Worm (Caenorhabditis elegans) whole organism, midembryonic: ENCODE data around the gene col-120.

Experiments used
- T22C8.4 ChIP-seq: fragments of 200-800 bp; sonication (Bioruptor generic); IDR thresholded peaks from 2 replicates; pipeline ENCODE4 v1.3.6; 2022; ENCODE audit warnings: missing genetic modification characterization, missing compliant biosample characterization
- cog-1 ChIP-seq: sonication (generic microtip); optimal IDR thresholded peaks from 2 replicates; lab custom pipeline; 2016; ENCODE audit warnings: missing genetic modification characterization, missing compliant biosample characterization
- flt-1 ChIP-seq: fragments of 200-800 bp; sonication (Bioruptor generic); IDR thresholded peaks from 2 replicates; pipeline ENCODE4 v1.3.6; 2022; ENCODE audit warnings: missing genetic modification characterization, missing compliant biosample characterization
- klf-2 ChIP-seq: fragments of 200-800 bp; sonication (Bioruptor generic); conservative IDR thresholded peaks from 2 replicates; pipeline ENCODE4 v1.3.6; 2022; ENCODE audit warnings: missing genetic modification reagents, missing genetic modification characterization, missing compliant biosample characterization
- med-1 ChIP-seq: sonication (generic microtip); optimal IDR thresholded peaks from 2 replicates; lab custom pipeline; 2017; ENCODE audit warnings: missing genetic modification characterization, mild to moderate bottlenecking, missing compliant biosample characterization, antibody characterized with exemption, missing genetic modification reagents; ENCODE audit not compliant: insufficient read depth
- ref-1 ChIP-seq: fragments of 200-800 bp; sonication (Bioruptor generic); conservative IDR thresholded peaks from 2 replicates; pipeline ENCODE4 v1.3.6; 2022; ENCODE audit warnings: missing genetic modification reagents, missing genetic modification characterization, missing compliant biosample characterization
- tab-1 ChIP-seq: fragments of 200-800 bp; sonication (Bioruptor generic); IDR thresholded peaks from 2 replicates; pipeline ENCODE4 v1.3.6; 2022; ENCODE audit warnings: missing genetic modification characterization, missing compliant biosample characterization
- ztf-23 ChIP-seq: fragments of 200-800 bp; sonication (Bioruptor generic); IDR thresholded peaks from 2 replicates; pipeline ENCODE4 v1.3.6; 2022; ENCODE audit warnings: missing genetic modification reagents, missing genetic modification characterization, missing compliant biosample characterization
- ztf-29 ChIP-seq: fragments of 200-800 bp; sonication (Bioruptor generic); IDR thresholded peaks from 2 replicates; pipeline ENCODE4 v1.3.6; 2022; ENCODE audit warnings: missing genetic modification reagents, missing genetic modification characterization, missing compliant biosample characterization

The col-120 gene

ce11 chrIV:9274008-9274529 lies 12.5 kb upstream of the col-120 start, which contains the start of gene nmy-3:
TSS of gene nmy-3 (plus strand) at chrIV:9274479.
- TF ChIP-seq med-1 (no peak), ztf-29 (no peak), T22C8.4 (GFP tag; lab: Robert Waterston, UW) (no peak), klf-2 (GFP tag; lab: Robert Waterston, UW) (no peak), flt-1 (GFP tag; lab: Robert Waterston, UW) (no peak), ztf-23 (no peak)

- TF ChIP-seq T22C8.4 (GFP tag; lab: Robert Waterston, UW) = no peak
- TF ChIP-seq med-1 = no peak
- TF ChIP-seq cog-1 = no peak
- TF ChIP-seq ztf-29 = no peak
- TF ChIP-seq flt-1 (GFP tag; lab: Robert Waterston, UW) = no peak
- TF ChIP-seq klf-2 (GFP tag; lab: Robert Waterston, UW) = no peak
- TF ChIP-seq tab-1 = no peak
- no peak for TF ChIP-seq ref-1 (GFP tag; lab: Robert Waterston, UW)
- no peak for TF ChIP-seq ztf-23
These were observed 8.2 kb upstream of the col-120 start, which contains the start of gene flh-3 for ce11 chrIV:9269796-9270195. TSS of gene flh-3 (plus strand) at chrIV:9270096.

ce11 chrIV:9268916-9269315 lies 7.3 kb upstream of the col-120 start:
- TF ChIP-seq klf-2 (GFP tag; lab: Robert Waterston, UW) (no peak), med-1 (no peak), ztf-29 (no peak), flt-1 (GFP tag; lab: Robert Waterston, UW) (peak; percentile 66; the same call in 1 of the 2 replicates), T22C8.4 (GFP tag; lab: Robert Waterston, UW) (no peak), ref-1 (GFP tag; lab: Robert Waterston, UW) (no peak), tab-1 (peak; percentile 68; the same call in 1 of the 2 replicates), cog-1 (no peak), ztf-23 (no peak)

ce11 chrIV:9267581-9267980 lies 6.0 kb upstream of the col-120 start:
- TF ChIP-seq tab-1 (no peak), flt-1 (GFP tag; lab: Robert Waterston, UW) (no peak), ztf-29 (no peak), cog-1 (no peak), klf-2 (GFP tag; lab: Robert Waterston, UW) (no peak), ref-1 (GFP tag; lab: Robert Waterston, UW) (no peak)

- TF ChIP-seq klf-2 (GFP tag; lab: Robert Waterston, UW) = no peak
- TF ChIP-seq ref-1 (GFP tag; lab: Robert Waterston, UW) = no peak
These were observed 4.9 kb upstream of the col-120 start, which contains the start of gene Y11D7A.19 for ce11 chrIV:9266464-9266863. TSS of gene Y11D7A.19 (minus strand) at chrIV:9266564.

ce11 chrIV:9264513-9264912 lies 2.9 kb upstream of the col-120 start:
- no peak for TF ChIP-seq flt-1 (GFP tag; lab: Robert Waterston, UW)
- no peak for TF ChIP-seq ref-1 (GFP tag; lab: Robert Waterston, UW)
- TF ChIP-seq ztf-23 = no peak
- no peak for TF ChIP-seq T22C8.4 (GFP tag; lab: Robert Waterston, UW)
- TF ChIP-seq med-1 = no peak
- no peak for TF ChIP-seq cog-1
- TF ChIP-seq ztf-29 = no peak
- TF ChIP-seq tab-1 = no peak
- TF ChIP-seq klf-2 (GFP tag; lab: Robert Waterston, UW) = no peak

ce11 chrIV:9263812-9264320 lies 2.3 kb upstream of the col-120 start, which contains the start of gene flh-1:
TSS of gene flh-1 (minus strand) at chrIV:9264270.
- TF ChIP-seq tab-1 (peak; percentile 63; the same call in 1 of the 2 replicates), ztf-29 (no peak), med-1 (no peak), flt-1 (GFP tag; lab: Robert Waterston, UW) (peak; percentile 76), klf-2 (GFP tag; lab: Robert Waterston, UW) (no peak), ztf-23 (no peak), ref-1 (GFP tag; lab: Robert Waterston, UW) (no peak), T22C8.4 (GFP tag; lab: Robert Waterston, UW) (no peak), cog-1 (no peak)

ce11 chrIV:9262295-9262694 lies 708 bp upstream of the col-120 start:
- TF ChIP-seq flt-1 (GFP tag; lab: Robert Waterston, UW) (no peak), ztf-29 (no peak), tab-1 (no peak), med-1 (no peak), T22C8.4 (GFP tag; lab: Robert Waterston, UW) (no peak), ref-1 (GFP tag; lab: Robert Waterston, UW) (no peak), klf-2 (GFP tag; lab: Robert Waterston, UW) (no peak), ztf-23 (no peak), cog-1 (no peak)

ce11 chrIV:9260826-9261225 lies 761 bp downstream of the col-120 start:
- TF ChIP-seq flt-1 (GFP tag; lab: Robert Waterston, UW) = no peak

- TF ChIP-seq ztf-23 (no peak), klf-2 (GFP tag; lab: Robert Waterston, UW) (no peak), T22C8.4 (GFP tag; lab: Robert Waterston, UW) (no peak), cog-1 (no peak), tab-1 (no peak), ztf-29 (no peak), ref-1 (GFP tag; lab: Robert Waterston, UW) (no peak), med-1 (no peak), flt-1 (GFP tag; lab: Robert Waterston, UW) (no peak)
These were observed 1.3 kb downstream of the col-120 start for ce11 chrIV:9260334-9260733.

- TF ChIP-seq tab-1 (no peak), klf-2 (GFP tag; lab: Robert Waterston, UW) (no peak), ztf-23 (no peak), T22C8.4 (GFP tag; lab: Robert Waterston, UW) (no peak), cog-1 (no peak), med-1 (no peak), flt-1 (GFP tag; lab: Robert Waterston, UW) (no peak)
These were observed 1.9 kb downstream of the col-120 start, which contains the start of gene Y11D7A.10 for ce11 chrIV:9259687-9260086. TSS of gene Y11D7A.10 (minus strand) at chrIV:9259768.
